Fruit fly (Drosophila melanogaster): Measurements from ENCODE around the gene CG4593.
A peak's percentile ranks its signal among the peaks of the same experiment; 100 is the strongest.

The CG4593 gene

dm6 chrX:7000444-7001134, 13.1 kb upstream of the CG4593 start (continued):
- TF ChIP-seq CG10631 (GFP tag; optimal IDR thresholded peaks at IDR 0.05) (peak; percentile 60), fkh (GFP tag; optimal IDR thresholded peaks at IDR 0.05) (no peak), fd85E (GFP tag; optimal IDR thresholded peaks at IDR 0.05) (no peak), acj6 (GFP tag; optimal IDR thresholded peaks at IDR 0.05) (peak; percentile 46), CG6854 (GFP tag; optimal IDR thresholded peaks at IDR 0.05) (no peak), Ets96B (tag; optimal IDR thresholded peaks at IDR 0.05) (peak; percentile 17), CG10669 (GFP tag; optimal IDR thresholded peaks at IDR 0.05) (no peak), net (GFP tag; optimal IDR thresholded peaks at IDR 0.05) (peak; percentile 16), CG6163 (GFP tag; IDR thresholded peaks at IDR 0.05) (peak; percentile 41; the same call in 1 of the 3 replicates)

dm6 chrX:7001135-7001769, 12.4 kb upstream of the CG4593 start:
- TF ChIP-seq CG3032 (tag; optimal IDR thresholded peaks at IDR 0.05), result peak; percentile 18
- TF ChIP-seq CG34406 (GFP tag; optimal IDR thresholded peaks at IDR 0.05), result peak; percentile 32
- peak; percentile 33 for TF ChIP-seq CG6276 (GFP tag; optimal IDR thresholded peaks at IDR 0.05)
- no peak for TF ChIP-seq CG6163 (GFP tag; IDR thresholded peaks at IDR 0.05)
- TF ChIP-seq OdsH (GFP tag; optimal IDR thresholded peaks at IDR 0.05), result peak; percentile 8
- TF ChIP-seq CG6808 (GFP tag; optimal IDR thresholded peaks at IDR 0.05), result no peak
- no peak for TF ChIP-seq Blimp-1 (GFP tag; optimal IDR thresholded peaks at IDR 0.05)
- peak; percentile 7 for TF ChIP-seq Sox14 (GFP tag; optimal IDR thresholded peaks at IDR 0.05)
- TF ChIP-seq Sox15 (GFP tag; optimal IDR thresholded peaks at IDR 0.05), result no peak
- TF ChIP-seq CG7368 (GFP tag; optimal IDR thresholded peaks at IDR 0.05), result no peak
- peak; percentile 2 for TF ChIP-seq spab (GFP tag; optimal IDR thresholded peaks at IDR 0.05)
- no peak for TF ChIP-seq Lpt (GFP tag; optimal IDR thresholded peaks at IDR 0.05)
- peak; percentile 17 for TF ChIP-seq acj6 (GFP tag; optimal IDR thresholded peaks at IDR 0.05)
- TF ChIP-seq Ets96B (tag; optimal IDR thresholded peaks at IDR 0.05), result no peak
- TF ChIP-seq pdm3 (GFP tag; optimal IDR thresholded peaks at IDR 0.05), result peak; percentile 42
- TF ChIP-seq CG4318 (GFP tag; optimal IDR thresholded peaks at IDR 0.05), result no peak
- TF ChIP-seq CG9139 (GFP tag; optimal IDR thresholded peaks at IDR 0.05), result no peak
- TF ChIP-seq Sox102F (GFP tag; optimal IDR thresholded peaks at IDR 0.05), result peak; percentile 37
- TF ChIP-seq svp (GFP tag), result peak; percentile 81
- no peak for TF ChIP-seq fd85E (GFP tag; optimal IDR thresholded peaks at IDR 0.05)
- TF ChIP-seq net (GFP tag; optimal IDR thresholded peaks at IDR 0.05), result peak; percentile 18
- no peak for TF ChIP-seq CG6854 (GFP tag; optimal IDR thresholded peaks at IDR 0.05)
- TF ChIP-seq esn (GFP tag; optimal IDR thresholded peaks at IDR 0.05), result peak; percentile 68
- peak; percentile 11 for TF ChIP-seq CG3919 (GFP tag; optimal IDR thresholded peaks at IDR 0.05)
- TF ChIP-seq Eip75B (GFP tag; optimal IDR thresholded peaks at IDR 0.05), result no peak
- TF ChIP-seq Hr4 (GFP tag; optimal IDR thresholded peaks at IDR 0.05), result no peak
- TF ChIP-seq eg (GFP tag; IDR thresholded peaks at IDR 0.05), result peak; percentile 68
- TF ChIP-seq CG8632 (GFP tag; optimal IDR thresholded peaks at IDR 0.05), result no peak
- no peak for TF ChIP-seq fd59A (GFP tag; optimal IDR thresholded peaks at IDR 0.05)
- TF ChIP-seq CG15336 (GFP tag; IDR thresholded peaks at IDR 0.05), result peak; percentile 41; the same call in 1 of the 2 replicates
- TF ChIP-seq CG11762 (GFP tag; optimal IDR thresholded peaks at IDR 0.05; ENCODE audit: insufficient read depth), result no peak
- TF ChIP-seq Eip93F (GFP tag; optimal IDR thresholded peaks at IDR 0.05), result no peak
- TF ChIP-seq CG16779 (tag; optimal IDR thresholded peaks at IDR 0.05), result no peak
- no peak for TF ChIP-seq CG31627 (GFP tag; optimal IDR thresholded peaks at IDR 0.05)
- TF ChIP-seq Gug (GFP tag; IDR thresholded peaks at IDR 0.05), result 0 out of 2 replicates have a peak, but pooled peaks have one; percentile 15
- peak; percentile 17 for TF ChIP-seq CG6792 (GFP tag; optimal IDR thresholded peaks at IDR 0.05)
- peak; percentile 56 for TF ChIP-seq vri (GFP tag; optimal IDR thresholded peaks at IDR 0.05)
- TF ChIP-seq CG1621 (tag; optimal IDR thresholded peaks at IDR 0.05), result no peak
- TF ChIP-seq cyc (GFP tag; optimal IDR thresholded peaks at IDR 0.05), result peak; percentile 24
- peak in 1 of 2 experiments; percentile 19 for TF ChIP-seq ss (GFP tag; optimal IDR thresholded peaks at IDR 0.05)
- TF ChIP-seq lz (GFP tag; optimal IDR thresholded peaks at IDR 0.05), result no peak
- TF ChIP-seq CG10669 (GFP tag; optimal IDR thresholded peaks at IDR 0.05), result no peak
- TF ChIP-seq Ets21C (GFP tag; optimal IDR thresholded peaks at IDR 0.05), result peak; percentile 7
- peak; percentile 21 for TF ChIP-seq dsx (GFP tag; optimal IDR thresholded peaks at IDR 0.05; ENCODE audit: poor library complexity, severe bottlenecking)

Measured in whole organism, prepupa.